Worm (Caenorhabditis elegans) whole organism, L4/young adult: ENCODE results near the gene R09E10.1.

ENCODE experiments used
- dao-5 ChIP-seq: sonication (generic microtip); optimal IDR thresholded peaks from 2 replicates; lab custom pipeline; 2016; ENCODE audit warnings: missing genotype, missing genetic modification characterization, moderate library complexity, missing compliant biosample characterization
- him-1 ChIP-seq: sonication (generic microtip); optimal IDR thresholded peaks from 2 replicates; lab custom pipeline; 2016; ENCODE audit warnings: missing genotype, missing genetic modification reagents, missing genetic modification characterization, missing compliant biosample characterization

ce11 chrIV:10276960-10277359, 45.6 kb downstream of the R09E10.1 start, which contains the start of gene Y43C5A.7:
- TF ChIP-seq dao-5 (tag; lab: Kevin White, UChicago): no peak
- no peak for TF ChIP-seq him-1 (tag; lab: Kevin White, UChicago)
